Fruit fly (Drosophila melanogaster) whole organism, embryonic: Measurements from ENCODE around the gene Gr93a.

Source experiments
- Atf3 ChIP-seq: fragments of 200-800 bp; sonication (Bioruptor generic); optimal IDR thresholded peaks from 3 replicates; lab custom pipeline; 2016; ENCODE audit warnings: missing biosample characterization, missing genetic modification characterization
- Atf6 ChIP-seq: fragments of 200-800 bp; sonication (Bioruptor generic); IDR thresholded peaks from 2 replicates; pipeline ENCODE4 v1.3.6; 2022; ENCODE audit warnings: missing biosample characterization, missing genetic modification characterization
- CG11093 ChIP-seq: fragments of 200-800 bp; sonication (Bioruptor generic); IDR thresholded peaks from 3 replicates; pipeline ENCODE4 v1.3.6; 2022; ENCODE audit warnings: missing biosample characterization, missing genetic modification characterization
- CG11398 ChIP-seq: fragments of 200-800 bp; sonication (Bioruptor generic); optimal IDR thresholded peaks from 2 replicates; lab custom pipeline; 2016; ENCODE audit warnings: missing biosample characterization, missing genetic modification characterization
- CG12219 ChIP-seq: fragments of 200-800 bp; sonication (Bioruptor generic); optimal IDR thresholded peaks from 3 replicates; lab custom pipeline; 2018; ENCODE audit warnings: missing biosample characterization, mild to moderate bottlenecking, missing genetic modification characterization
- CG12299 ChIP-seq: fragments of 200-800 bp; sonication (Bioruptor generic); optimal IDR thresholded peaks from 2 replicates; lab custom pipeline; 2018; ENCODE audit warnings: missing biosample characterization, mild to moderate bottlenecking, missing genetic modification characterization
- CG12942 ChIP-seq: fragments of 200-800 bp; sonication (Bioruptor generic); optimal IDR thresholded peaks from 3 replicates; lab custom pipeline; 2016; ENCODE audit warnings: missing biosample characterization, missing genetic modification characterization
- CG13775 ChIP-seq: fragments of 200-800 bp; sonication (Bioruptor generic); optimal IDR thresholded peaks from 3 replicates; lab custom pipeline; 2017; ENCODE audit warnings: missing biosample characterization, mild to moderate bottlenecking, missing genetic modification characterization
- CG13894 ChIP-seq: fragments of 200-800 bp; sonication (Bioruptor generic); optimal IDR thresholded peaks from 3 replicates; lab custom pipeline; 2018; ENCODE audit warnings: missing biosample characterization, mild to moderate bottlenecking, missing genetic modification characterization, moderate library complexity
- CG16863 ChIP-seq: fragments of 200-800 bp; sonication (Bioruptor generic); optimal IDR thresholded peaks from 3 replicates; lab custom pipeline; 2016; ENCODE audit warnings: missing biosample characterization, missing genetic modification characterization
- CG2875 ChIP-seq: fragments of 200-800 bp; sonication (Bioruptor generic); optimal IDR thresholded peaks from 2 replicates; lab custom pipeline; 2017; ENCODE audit warnings: missing biosample characterization, mild to moderate bottlenecking, missing genetic modification characterization, missing genetic modification reagents
- CG6254 ChIP-seq: fragments of 200-800 bp; sonication (Bioruptor generic); optimal IDR thresholded peaks from 3 replicates; lab custom pipeline; 2017; ENCODE audit warnings: mild to moderate bottlenecking, missing biosample characterization, missing genetic modification reagents, missing genetic modification characterization
- CG6654 ChIP-seq: fragments of 200-800 bp; sonication (Bioruptor generic); optimal IDR thresholded peaks from 2 replicates; lab custom pipeline; 2017; ENCODE audit warnings: missing biosample characterization, mild to moderate bottlenecking, missing genetic modification characterization
- CG6765 ChIP-seq: fragments of 200-800 bp; sonication (Bioruptor generic); optimal IDR thresholded peaks from 3 replicates; lab custom pipeline; 2017; ENCODE audit warnings: missing biosample characterization, mild to moderate bottlenecking, missing genetic modification characterization
- CG6854 ChIP-seq: fragments of 200-800 bp; sonication (Bioruptor generic); optimal IDR thresholded peaks from 3 replicates; lab custom pipeline; 2017; ENCODE audit warnings: missing biosample characterization, mild to moderate bottlenecking, missing genetic modification characterization
- CG7786 ChIP-seq: fragments of 200-800 bp; sonication (Bioruptor generic); optimal IDR thresholded peaks from 2 replicates; lab custom pipeline; 2016; ENCODE audit warnings: missing biosample characterization, missing genetic modification characterization
- CG8765 ChIP-seq: fragments of 200-800 bp; sonication (Bioruptor generic); IDR thresholded peaks from 2 replicates; pipeline ENCODE4 v1.3.6; 2022; ENCODE audit warnings: missing biosample characterization, missing genetic modification characterization
- CG8924 ChIP-seq: fragments of 200-800 bp; optimal IDR thresholded peaks from 3 replicates; lab custom pipeline; 2019; ENCODE audit warnings: missing biosample characterization, mild to moderate bottlenecking, missing genetic modification characterization, moderate library complexity
- CG9215 ChIP-seq: fragments of 200-800 bp; sonication (Bioruptor generic); IDR thresholded peaks from 2 replicates; pipeline ENCODE4 v1.3.6; 2022; ENCODE audit warnings: missing biosample characterization, missing genetic modification characterization
- CG9609 ChIP-seq: fragments of 200-800 bp; sonication (Bioruptor generic); optimal IDR thresholded peaks from 3 replicates; lab custom pipeline; 2016; ENCODE audit warnings: missing biosample characterization, missing genetic modification characterization
- CG9797 ChIP-seq: fragments of 200-800 bp; sonication (Bioruptor generic); optimal IDR thresholded peaks from 3 replicates; lab custom pipeline; 2018; ENCODE audit warnings: missing biosample characterization, mild to moderate bottlenecking, missing genetic modification characterization
- CoRest ChIP-seq: fragments of 200-800 bp; sonication (Bioruptor generic); optimal IDR thresholded peaks from 3 replicates; lab custom pipeline; 2018; ENCODE audit warnings: missing biosample characterization, mild to moderate bottlenecking, missing genetic modification characterization, moderate library complexity
- Dad ChIP-seq: fragments of 200-800 bp; sonication (Bioruptor generic); optimal IDR thresholded peaks from 3 replicates; lab custom pipeline; 2016; ENCODE audit warnings: missing biosample characterization, missing genetic modification characterization
- Dip3 ChIP-seq: fragments of 200-800 bp; sonication (Bioruptor generic); optimal IDR thresholded peaks from 3 replicates; lab custom pipeline; 2016; ENCODE audit warnings: missing biosample characterization, missing genetic modification characterization
- Drgx ChIP-seq: fragments of 200-800 bp; sonication (Bioruptor generic); IDR thresholded peaks from 2 replicates; pipeline ENCODE4 v1.3.6; 2022; ENCODE audit warnings: missing biosample characterization, missing genetic modification characterization
- Fer3 ChIP-seq: fragments of 200-800 bp; sonication (Bioruptor generic); optimal IDR thresholded peaks from 2 replicates; lab custom pipeline; 2018; ENCODE audit warnings: missing biosample characterization, mild to moderate bottlenecking, missing genetic modification characterization, moderate library complexity
- HLH4C ChIP-seq: fragments of 200-800 bp; sonication (Bioruptor generic); IDR thresholded peaks from 3 replicates; pipeline ENCODE4 v1.3.6; 2022; ENCODE audit warnings: missing biosample characterization, missing genetic modification characterization; ENCODE audit not compliant: partially characterized antibody
- HLHmδ ChIP-seq: fragments of 200-800 bp; sonication (Bioruptor generic); optimal IDR thresholded peaks from 2 replicates; lab custom pipeline; 2018; ENCODE audit warnings: missing biosample characterization, mild to moderate bottlenecking, missing genetic modification characterization, moderate library complexity
- Hey ChIP-seq: fragments of 200-800 bp; sonication (Bioruptor generic); optimal IDR thresholded peaks from 3 replicates; lab custom pipeline; 2018; ENCODE audit warnings: missing biosample characterization, mild to moderate bottlenecking, missing genetic modification characterization
- Lpt ChIP-seq: fragments of >200 bp; optimal IDR thresholded peaks from 2 replicates; lab custom pipeline; 2018; ENCODE audit warnings: missing biosample characterization, missing genetic modification characterization
- Meics ChIP-seq: fragments of 200-800 bp; sonication (Bioruptor generic); optimal IDR thresholded peaks from 2 replicates; lab custom pipeline; 2017; ENCODE audit warnings: missing biosample characterization, mild to moderate bottlenecking, missing genetic modification characterization
- Nf-YB ChIP-seq: fragments of 200-800 bp; sonication (Bioruptor generic); optimal IDR thresholded peaks from 3 replicates; lab custom pipeline; 2019; ENCODE audit warnings: missing biosample characterization, mild to moderate bottlenecking, missing genetic modification characterization, moderate library complexity
- NfI ChIP-seq: fragments of 200-800 bp; sonication (Bioruptor generic); optimal IDR thresholded peaks from 3 replicates; lab custom pipeline; 2018; ENCODE audit warnings: missing biosample characterization, mild to moderate bottlenecking, missing genetic modification characterization, moderate library complexity
- Poxn ChIP-seq: fragments of 200-800 bp; sonication (Bioruptor generic); IDR thresholded peaks from 2 replicates; pipeline ENCODE4 v1.3.6; 2022; ENCODE audit warnings: missing biosample characterization, missing genetic modification characterization
- amos ChIP-seq: fragments of 200-800 bp; sonication (Bioruptor generic); IDR thresholded peaks from 2 replicates; pipeline ENCODE4 v1.3.6; 2022; ENCODE audit warnings: missing biosample characterization, missing genetic modification characterization; ENCODE audit not compliant: partially characterized antibody
- aop ChIP-seq: fragments of 200-800 bp; sonication (Bioruptor generic); IDR thresholded peaks from 2 replicates; pipeline ENCODE4 v1.3.6; 2022; ENCODE audit warnings: missing biosample characterization, missing genetic modification characterization
- bab2 ChIP-seq: fragments of 200-800 bp; sonication (Bioruptor generic); optimal IDR thresholded peaks from 2 replicates; lab custom pipeline; 2016; ENCODE audit warnings: missing biosample characterization, missing genetic modification characterization
- bowl ChIP-seq: fragments of 200-800 bp; sonication (Bioruptor generic); IDR thresholded peaks from 2 replicates; pipeline ENCODE4 v1.3.6; 2022; ENCODE audit warnings: missing biosample characterization, missing genetic modification characterization
- btn ChIP-seq: fragments of 200-800 bp; sonication (Bioruptor generic); optimal IDR thresholded peaks from 2 replicates; lab custom pipeline; 2016; ENCODE audit warnings: missing biosample characterization, missing genetic modification characterization
- chm ChIP-seq: fragments of 200-800 bp; sonication (Bioruptor generic); IDR thresholded peaks from 2 replicates; pipeline ENCODE4 v1.3.6; 2022; ENCODE audit warnings: missing biosample characterization, missing genetic modification characterization
- ci ChIP-seq: fragments of 200-800 bp; sonication (Bioruptor generic); IDR thresholded peaks from 3 replicates; pipeline ENCODE4 v1.3.6; 2022; ENCODE audit warnings: missing biosample characterization, missing genetic modification characterization
- da ChIP-seq: fragments of 200-800 bp; sonication (Bioruptor generic); optimal IDR thresholded peaks from 2 replicates; lab custom pipeline; 2016; ENCODE audit warnings: missing biosample characterization, missing genetic modification characterization
- fru ChIP-seq: fragments of >200 bp; optimal IDR thresholded peaks from 2 replicates; lab custom pipeline; 2017
- gce ChIP-seq: fragments of 200-800 bp; sonication (Bioruptor generic); IDR thresholded peaks from 3 replicates; pipeline ENCODE4 v1.3.6; 2022; ENCODE audit warnings: missing biosample characterization, missing genetic modification characterization
- maf-S ChIP-seq: fragments of 200-800 bp; sonication (Bioruptor generic); optimal IDR thresholded peaks from 2 replicates; lab custom pipeline; 2016; ENCODE audit warnings: missing biosample characterization, missing genetic modification characterization
- pros ChIP-seq: fragments of 200-800 bp; sonication (Bioruptor generic); optimal IDR thresholded peaks from 3 replicates; lab custom pipeline; 2019; ENCODE audit warnings: missing biosample characterization, mild to moderate bottlenecking, missing genetic modification characterization, moderate library complexity
- pum ChIP-seq: fragments of 200-800 bp; sonication (Bioruptor generic); optimal IDR thresholded peaks from 2 replicates; lab custom pipeline; 2016; ENCODE audit warnings: missing biosample characterization, missing genetic modification characterization
- ranshi ChIP-seq: fragments of 200-800 bp; sonication (Bioruptor generic); IDR thresholded peaks from 2 replicates; pipeline ENCODE4 v1.3.6; 2022; ENCODE audit warnings: missing biosample characterization, missing genetic modification characterization
- repo ChIP-seq: fragments of 200-800 bp; sonication (Bioruptor generic); optimal IDR thresholded peaks from 2 replicates; lab custom pipeline; 2016; ENCODE audit warnings: missing biosample characterization, missing genetic modification characterization
- sens ChIP-seq: fragments of 200-800 bp; sonication (Bioruptor generic); peaks from one replicate; lab custom pipeline; 2016; ENCODE audit warnings: missing biosample characterization, missing genetic modification characterization
- slou ChIP-seq: fragments of 200-800 bp; sonication (Bioruptor generic); optimal IDR thresholded peaks from 3 replicates; lab custom pipeline; 2016; ENCODE audit warnings: missing biosample characterization, missing genetic modification characterization
- sug ChIP-seq: fragments of 200-800 bp; optimal IDR thresholded peaks from 2 replicates; lab custom pipeline; 2019; ENCODE audit warnings: missing biosample characterization, mild to moderate bottlenecking, missing genetic modification characterization, moderate library complexity
- yki ChIP-seq: fragments of >200 bp; optimal IDR thresholded peaks from 3 replicates; lab custom pipeline; 2018

Gene Gr93a

dm6 chr3R:21849988-21850460, 17.7 kb downstream of the Gr93a start (continued):
- no peak for TF ChIP-seq Fer3 (tag; lab: Kevin White, UChicago)
- TF ChIP-seq CG11398: peak; percentile 40
- no peak for TF ChIP-seq gce (GFP tag; lab: Robert Waterston, UW)
- no peak for TF ChIP-seq Poxn (GFP tag; lab: Robert Waterston, UW)
- peak; percentile 14 for TF ChIP-seq CG8924 (tag; lab: Kevin White, UChicago)
- peak; percentile 18 for TF ChIP-seq CG12219 (GFP tag; lab: Kevin White, UChicago)
- TF ChIP-seq sug (tag; lab: Kevin White, UChicago): no peak
- TF ChIP-seq CG13894: no peak
- peak; percentile 93 for TF ChIP-seq sens (GFP tag; lab: Kevin White, UChicago)
- TF ChIP-seq CG11093: no peak
- no peak for TF ChIP-seq maf-S
- TF ChIP-seq Atf3 (GFP tag; lab: Kevin White, UChicago): peak; percentile 12
- TF ChIP-seq Atf6 (GFP tag; lab: Robert Waterston, UW): no peak; the same call in 1 of the 2 replicates
- no peak for TF ChIP-seq HLHmδ
- TF ChIP-seq repo (GFP tag; lab: Kevin White, UChicago): no peak
- TF ChIP-seq CoRest (tag; lab: Kevin White, UChicago): peak; percentile 55
- no peak for TF ChIP-seq Nf-YB (GFP tag; lab: Kevin White, UChicago)
- TF ChIP-seq da (GFP tag; lab: Kevin White, UChicago): peak; percentile 0
- TF ChIP-seq yki (lab: Kevin White, UChicago): no peak
- TF ChIP-seq CG7786 (GFP tag; lab: Kevin White, UChicago): peak; percentile 23
- peak; percentile 55 for TF ChIP-seq pum (GFP tag; lab: Kevin White, UChicago)
- no peak for TF ChIP-seq Lpt (GFP tag; lab: Kevin White, UChicago)
- TF ChIP-seq Hey (tag; lab: Kevin White, UChicago): no peak
- no peak for TF ChIP-seq btn (GFP tag; lab: Kevin White, UChicago)
- no peak for TF ChIP-seq CG9215 (GFP tag; lab: Robert Waterston, UW)
- peak; percentile 35 for TF ChIP-seq CG13775
- TF ChIP-seq NfI (GFP tag; lab: Kevin White, UChicago): peak; percentile 8
- no peak for TF ChIP-seq CG6854 (GFP tag; lab: Kevin White, UChicago)
- no peak for TF ChIP-seq CG6765 (GFP tag; lab: Kevin White, UChicago)
- TF ChIP-seq CG12942 (GFP tag; lab: Kevin White, UChicago): peak; percentile 3
- peak; percentile 15 for TF ChIP-seq CG6254
- TF ChIP-seq bab2 (GFP tag; lab: Kevin White, UChicago): peak; percentile 29
- TF ChIP-seq fru (lab: Kevin White, UChicago): no peak
- peak; percentile 60 for TF ChIP-seq CG16863 (GFP tag; lab: Kevin White, UChicago)
- no peak for TF ChIP-seq CG12299 (tag; lab: Kevin White, UChicago)
- 0 out of 2 replicates have a peak, but pooled peaks have one; percentile 24 for TF ChIP-seq chm
- TF ChIP-seq CG8765: 0 out of 2 replicates have a peak, but pooled peaks have one; percentile 35
- no peak for TF ChIP-seq HLH4C (GFP tag; lab: Robert Waterston, UW)
- no peak for TF ChIP-seq Meics
- peak; percentile 15; the same call in 1 of the 2 replicates for TF ChIP-seq amos (GFP tag; lab: Robert Waterston, UW)
- peak; percentile 36 for TF ChIP-seq CG9609 (GFP tag; lab: Kevin White, UChicago)
- TF ChIP-seq bowl: no peak
- TF ChIP-seq aop (GFP tag; lab: Robert Waterston, UW): no peak
- no peak for TF ChIP-seq Dip3
- no peak for TF ChIP-seq CG9797 (GFP tag; lab: Kevin White, UChicago)
- TF ChIP-seq Drgx (GFP tag; lab: Robert Waterston, UW): no peak
- no peak for TF ChIP-seq CG2875 (GFP tag; lab: Kevin White, UChicago)
- TF ChIP-seq ranshi (GFP tag; lab: Robert Waterston, UW): no peak
- TF ChIP-seq pros: peak; percentile 51
- TF ChIP-seq Dad (GFP tag; lab: Kevin White, UChicago): peak; percentile 22
- peak; percentile 64 for TF ChIP-seq ci
- no peak for TF ChIP-seq slou (GFP tag; lab: Kevin White, UChicago)
- TF ChIP-seq CG6654 (GFP tag; lab: Kevin White, UChicago): no peak
